Fruit fly (Drosophila melanogaster): ENCODE data around the gene Sgs1.

Gene Sgs1

dm6 chr2L:4937060-4937459, at the start of gene Sgs1:
Gene Sgs1 (plus strand): TSS chr2L:4937409.
- TF ChIP-seq usp (GFP tag; optimal IDR thresholded peaks at IDR 0.05) (no peak), CG8478 (optimal IDR thresholded peaks at IDR 0.05) (no peak), pan (optimal IDR thresholded peaks at IDR 0.05) (no peak), psq (optimal IDR thresholded peaks at IDR 0.05) (no peak), EcR (GFP tag; optimal IDR thresholded peaks at IDR 0.05) (no peak), Dll (optimal IDR thresholded peaks at IDR 0.05) (no peak)

DNA sequence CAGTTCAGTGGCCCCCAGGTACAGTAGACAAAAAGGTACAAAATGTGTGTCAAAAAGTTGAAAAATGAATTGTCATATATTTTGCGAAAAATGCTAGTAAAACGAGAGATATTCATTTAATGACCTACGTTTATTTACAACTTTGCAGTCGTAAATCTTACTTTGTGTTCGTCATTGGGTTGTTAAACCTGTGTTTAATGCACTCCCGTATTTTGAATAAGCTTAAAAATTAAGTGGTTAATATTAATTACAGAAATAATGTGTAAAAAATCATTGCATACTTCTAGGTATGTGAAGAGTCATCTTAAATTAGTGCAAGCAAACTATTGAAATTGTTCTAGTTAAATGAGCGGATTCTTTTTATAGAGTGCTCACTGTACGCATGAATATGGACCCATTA, 48.7 kb upstream of the Sgs1 start:
- TF ChIP-seq psq (optimal IDR thresholded peaks at IDR 0.05) = no peak
- TF ChIP-seq usp (GFP tag; optimal IDR thresholded peaks at IDR 0.05) = no peak
- no peak for TF ChIP-seq Dll (optimal IDR thresholded peaks at IDR 0.05)
- no peak for TF ChIP-seq EcR (GFP tag; optimal IDR thresholded peaks at IDR 0.05)
- no peak for TF ChIP-seq pan (optimal IDR thresholded peaks at IDR 0.05)
- no peak for TF ChIP-seq CG8478 (optimal IDR thresholded peaks at IDR 0.05)

DNA sequence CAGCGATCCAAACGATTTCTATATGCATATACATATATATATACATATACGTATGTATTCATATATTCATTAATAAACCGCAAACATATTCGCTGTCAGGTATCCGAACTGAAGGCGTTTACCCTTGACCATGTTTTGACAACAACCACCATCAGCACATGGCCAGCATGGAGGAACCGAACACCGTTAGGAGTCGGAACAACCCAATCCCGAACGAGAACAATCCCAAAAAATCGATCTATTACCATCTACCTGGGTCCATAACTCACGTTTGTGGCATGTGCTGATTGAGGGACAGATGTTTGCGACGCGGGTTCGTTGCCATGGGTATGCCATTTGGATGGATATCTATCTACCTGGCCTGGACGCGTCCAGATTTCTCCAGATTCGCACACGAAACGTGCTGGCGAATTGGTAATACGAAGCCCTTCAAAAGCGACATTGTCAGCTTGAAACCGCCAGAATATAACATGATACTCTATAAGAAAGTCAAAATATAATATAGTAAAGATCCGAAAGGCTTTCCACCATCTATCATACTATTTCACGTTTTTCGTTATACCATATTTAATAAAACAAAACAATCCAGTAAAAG, 47.7 kb upstream of the Sgs1 start, which contains the start of gene CG15625:
CG15625 (plus strand) TSS at position 545 of the 595 bp plus-strand sequence.
- no peak for TF ChIP-seq EcR (GFP tag; optimal IDR thresholded peaks at IDR 0.05)
- no peak for TF ChIP-seq usp (GFP tag; optimal IDR thresholded peaks at IDR 0.05)
- no peak for TF ChIP-seq pan (optimal IDR thresholded peaks at IDR 0.05)
- no peak for TF ChIP-seq Dll (optimal IDR thresholded peaks at IDR 0.05)
- TF ChIP-seq psq (optimal IDR thresholded peaks at IDR 0.05) = no peak
- TF ChIP-seq CG8478 (optimal IDR thresholded peaks at IDR 0.05) = no peak

dm6 chr2L:4891914-4892469, 45.2 kb upstream of the Sgs1 start, which contains the start of gene CG3036:
Gene CG3036 (plus strand): TSS chr2L:4892112.
- TF ChIP-seq EcR (GFP tag; optimal IDR thresholded peaks at IDR 0.05) (no peak), psq (optimal IDR thresholded peaks at IDR 0.05) (no peak), pan (optimal IDR thresholded peaks at IDR 0.05) (no peak), usp (GFP tag; optimal IDR thresholded peaks at IDR 0.05) (no peak), CG8478 (optimal IDR thresholded peaks at IDR 0.05) (no peak), Dll (optimal IDR thresholded peaks at IDR 0.05) (no peak)

- TF ChIP-seq usp (GFP tag; optimal IDR thresholded peaks at IDR 0.05) (no peak), pan (optimal IDR thresholded peaks at IDR 0.05) (no peak), EcR (GFP tag; optimal IDR thresholded peaks at IDR 0.05) (no peak)
Observed at dm6 chr2L:4893612-4894011, 43.6 kb upstream of the Sgs1 start.

- TF ChIP-seq pan (optimal IDR thresholded peaks at IDR 0.05) (no peak), usp (GFP tag; optimal IDR thresholded peaks at IDR 0.05) (no peak), psq (optimal IDR thresholded peaks at IDR 0.05) (no peak), EcR (GFP tag; optimal IDR thresholded peaks at IDR 0.05) (no peak), Dll (optimal IDR thresholded peaks at IDR 0.05) (no peak), CG8478 (optimal IDR thresholded peaks at IDR 0.05) (no peak)
Observed at dm6 chr2L:4895902-4896301, 41.3 kb upstream of the Sgs1 start.

DNA sequence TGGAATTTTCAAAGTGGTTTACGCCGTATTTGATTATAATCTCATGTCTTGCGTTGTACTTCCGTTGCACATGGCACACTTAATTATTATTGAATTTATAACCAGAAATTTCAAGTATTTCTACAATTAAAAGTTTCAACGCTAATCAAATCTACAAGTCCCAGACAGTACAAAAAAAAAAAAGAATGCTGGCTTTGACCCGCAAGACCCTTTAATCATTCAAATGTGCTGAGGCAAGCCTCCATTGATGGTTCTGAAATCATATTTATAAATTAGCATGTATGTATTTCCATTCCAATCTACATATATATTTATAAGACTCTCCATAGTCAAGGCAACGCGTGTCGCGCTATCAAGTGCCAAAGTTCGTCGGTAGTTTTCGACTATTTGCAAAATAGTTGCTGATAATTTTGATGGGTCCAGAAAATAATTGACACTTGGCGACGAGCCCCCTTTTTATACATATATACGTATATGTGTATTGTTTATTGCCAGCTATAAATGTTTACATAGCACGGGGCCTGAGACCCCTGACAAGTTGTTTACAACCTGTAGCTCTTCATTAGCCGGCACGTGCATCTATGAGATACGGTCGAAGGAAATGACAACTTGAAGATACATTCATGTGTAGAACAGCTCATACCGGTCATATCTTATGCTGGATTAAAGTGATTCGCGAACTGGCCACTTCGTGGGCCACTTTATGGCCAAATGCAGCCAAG, 40.6 kb upstream of the Sgs1 start:
- TF ChIP-seq psq (optimal IDR thresholded peaks at IDR 0.05) = no peak
- TF ChIP-seq usp (GFP tag; optimal IDR thresholded peaks at IDR 0.05) = no peak
- no peak for TF ChIP-seq Dll (optimal IDR thresholded peaks at IDR 0.05)
- TF ChIP-seq EcR (GFP tag; optimal IDR thresholded peaks at IDR 0.05) = no peak
- TF ChIP-seq CG8478 (optimal IDR thresholded peaks at IDR 0.05) = no peak
- TF ChIP-seq pan (optimal IDR thresholded peaks at IDR 0.05) = no peak

DNA sequence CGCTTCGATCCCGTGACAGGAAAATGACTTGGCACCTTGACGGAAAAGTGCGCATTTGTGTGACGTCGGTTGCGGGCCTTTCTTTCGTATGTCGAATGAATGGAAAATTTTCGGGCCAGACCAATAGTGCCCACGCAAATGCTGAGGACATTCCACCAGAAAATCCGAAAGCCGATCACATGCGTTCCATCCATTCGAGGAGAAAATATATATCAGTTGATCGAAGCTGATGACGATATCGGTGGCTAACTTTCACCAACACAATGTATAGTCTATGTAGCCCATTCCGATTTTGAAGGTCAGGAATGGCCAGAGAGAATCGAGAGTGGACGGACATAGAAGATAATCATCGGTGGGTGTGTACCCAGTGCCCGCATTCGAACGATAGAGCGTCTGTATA, 39.0 kb upstream of the Sgs1 start:
- TF ChIP-seq CG8478 (optimal IDR thresholded peaks at IDR 0.05) = no peak

dm6 chr2L:4899599-4900559, 37.3 kb upstream of the Sgs1 start:
- TF ChIP-seq usp (GFP tag; optimal IDR thresholded peaks at IDR 0.05) (no peak), CG8478 (optimal IDR thresholded peaks at IDR 0.05) (no peak), pan (optimal IDR thresholded peaks at IDR 0.05) (no peak), psq (optimal IDR thresholded peaks at IDR 0.05) (no peak), EcR (GFP tag; optimal IDR thresholded peaks at IDR 0.05) (no peak), Dll (optimal IDR thresholded peaks at IDR 0.05) (no peak)

DNA sequence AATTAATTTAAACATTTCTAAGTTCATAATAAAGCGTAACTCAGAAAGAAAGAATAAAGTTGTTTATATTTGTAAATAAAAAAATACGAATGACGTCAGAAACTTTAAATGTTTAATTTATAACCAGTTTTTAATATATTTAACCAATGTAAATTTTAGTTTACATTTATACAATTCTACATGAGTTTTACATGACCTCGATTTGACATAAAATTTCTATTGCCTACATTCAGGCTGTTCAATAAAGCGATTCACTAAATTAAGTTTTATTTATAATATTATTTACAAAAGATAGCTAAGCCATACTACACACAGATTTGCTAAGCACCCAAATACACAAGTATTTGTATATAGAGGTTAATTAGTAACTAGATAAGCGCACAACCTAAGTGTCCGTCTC, 33.4 kb upstream of the Sgs1 start:
- no peak for TF ChIP-seq CG8478 (optimal IDR thresholded peaks at IDR 0.05)
- TF ChIP-seq psq (optimal IDR thresholded peaks at IDR 0.05) = no peak
- no peak for TF ChIP-seq Dll (optimal IDR thresholded peaks at IDR 0.05)
- no peak for TF ChIP-seq pan (optimal IDR thresholded peaks at IDR 0.05)
- no peak for TF ChIP-seq EcR (GFP tag; optimal IDR thresholded peaks at IDR 0.05)
- TF ChIP-seq usp (GFP tag; optimal IDR thresholded peaks at IDR 0.05) = no peak

DNA sequence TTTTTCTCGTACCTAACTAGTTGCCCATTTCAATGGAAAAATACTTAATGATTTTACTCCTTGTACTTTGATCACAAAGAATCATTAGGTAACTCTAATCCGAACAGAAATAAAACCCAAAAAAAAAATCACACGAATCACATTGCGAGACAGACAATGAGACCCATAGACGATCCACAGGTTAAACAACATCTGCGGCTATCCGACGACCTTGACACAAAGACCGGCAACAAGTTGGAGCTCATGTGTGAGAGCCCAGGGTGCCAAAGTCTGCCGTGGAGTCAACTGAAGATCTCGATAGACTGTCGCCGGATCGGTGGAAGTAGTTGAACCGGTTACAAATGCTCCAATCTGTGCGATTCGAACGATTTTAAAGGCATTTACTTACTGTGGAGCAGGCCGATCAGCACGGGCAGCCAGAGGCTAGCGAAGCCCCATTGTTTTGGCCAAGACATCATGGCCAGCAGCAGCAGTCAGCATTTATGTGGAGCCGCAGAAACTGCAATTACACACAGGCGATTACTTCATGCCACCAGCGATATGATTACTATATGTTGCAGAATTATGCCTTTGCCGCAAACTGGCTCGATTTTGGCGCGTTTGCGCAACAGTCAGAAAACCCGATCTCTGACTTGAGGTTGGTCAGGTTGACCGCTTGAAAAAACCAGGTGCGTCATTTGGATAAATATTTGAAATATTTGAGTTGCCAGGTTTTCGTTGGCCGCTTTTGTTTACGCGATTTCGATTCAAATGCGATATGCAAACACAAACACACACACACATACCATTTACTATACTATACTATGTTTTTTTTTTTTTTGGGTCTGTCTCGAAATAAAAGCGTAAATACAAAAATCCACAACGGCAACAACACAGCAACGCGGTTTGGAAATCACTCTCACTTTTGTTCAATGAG, 31.6 kb upstream of the Sgs1 start:
- TF ChIP-seq psq (optimal IDR thresholded peaks at IDR 0.05) (no peak), pan (optimal IDR thresholded peaks at IDR 0.05) (no peak), EcR (GFP tag; optimal IDR thresholded peaks at IDR 0.05) (no peak), usp (GFP tag; optimal IDR thresholded peaks at IDR 0.05) (no peak), Dll (optimal IDR thresholded peaks at IDR 0.05) (no peak), CG8478 (optimal IDR thresholded peaks at IDR 0.05) (no peak)
